Worm (Caenorhabditis elegans): ENCODE measurements around the gene men-1.

Gene men-1

ce11 chrII:14251400-14251940 is 17.6 kb upstream of the men-1 start (continued):
- TF ChIP-seq lin-35 (GFP tag; optimal IDR thresholded peaks at IDR 0.05) (peak; percentile 32 to 93 (median 87)), repo-1 (tag; optimal IDR thresholded peaks at IDR 0.05) (peak; percentile 97), nhr-90 (tag; optimal IDR thresholded peaks at IDR 0.05) (peak; percentile 90), nhr-179 (tag; optimal IDR thresholded peaks at IDR 0.05) (peak; percentile 71), F22D6.2 (tag; optimal IDR thresholded peaks at IDR 0.05) (peak; percentile 89), lsy-27 (tag; optimal IDR thresholded peaks at IDR 0.05; ENCODE audit: borderline replicate concordance, insufficient read depth) (no peak), F23B12.7 (tag; optimal IDR thresholded peaks at IDR 0.05; ENCODE audit: insufficient read depth) (no peak), B0035.1 (tag; optimal IDR thresholded peaks at IDR 0.05) (peak; percentile 85), fkh-3 (tag; optimal IDR thresholded peaks at IDR 0.05) (peak; percentile 56), egl-18 (GFP tag; IDR thresholded peaks at IDR 0.05) (peak; percentile 70; the same call in 1 of the 2 replicates), mxl-1 (tag; optimal IDR thresholded peaks at IDR 0.05) (peak; percentile 71)

ce11 chrII:14250147-14250965 is 16.4 kb upstream of the men-1 start, which contains the start of gene hmg-1.1:
hmg-1.1 (plus strand) TSS chrII:14250695.
- TF ChIP-seq nhr-80 (tag; optimal IDR thresholded peaks at IDR 0.05): peak; percentile 93
- no peak for TF ChIP-seq snpc-4 (GFP tag; optimal IDR thresholded peaks at IDR 0.05)
- peak; percentile 17 to 70 (median 52) for TF ChIP-seq snpc-4 (tag; optimal IDR thresholded peaks at IDR 0.05)
- 0 out of 2 replicates have a peak, but pooled peaks have one; percentile 36 for TF ChIP-seq rcor-1 (GFP tag; IDR thresholded peaks at IDR 0.05)
- peak; percentile 56; the same call in 1 of the 2 replicates for TF ChIP-seq egl-44 (GFP tag; IDR thresholded peaks at IDR 0.05)
- no peak for TF ChIP-seq mes-4 (tag; optimal IDR thresholded peaks at IDR 0.05)
- no peak for TF ChIP-seq ama-1 (optimal IDR thresholded peaks at IDR 0.05)
- no peak for TF ChIP-seq ama-1 (GFP tag; optimal IDR thresholded peaks at IDR 0.05)
- TF ChIP-seq lin-35 (GFP tag; optimal IDR thresholded peaks at IDR 0.05): peak in 1 of 3 experiments; percentile 75
- no peak for TF ChIP-seq B0261.1 (tag; optimal IDR thresholded peaks at IDR 0.05)
- 0 out of 2 replicates have a peak, but pooled peaks have one; percentile 38 for TF ChIP-seq let-526 (GFP tag; IDR thresholded peaks at IDR 0.05)
- TF ChIP-seq atf-7 (tag; optimal IDR thresholded peaks at IDR 0.05): peak; percentile 63
- peak; percentile 67 for TF ChIP-seq madf-10 (tag; optimal IDR thresholded peaks at IDR 0.05)
- 0 out of 2 replicates have a peak, but pooled peaks have one; percentile 52 for TF ChIP-seq madf-3 (GFP tag; IDR thresholded peaks at IDR 0.05)
- TF ChIP-seq repo-1 (tag; optimal IDR thresholded peaks at IDR 0.05): peak; percentile 17
- peak; percentile 8 for TF ChIP-seq lsl-1 (GFP tag; optimal IDR thresholded peaks at IDR 0.05)
- TF ChIP-seq him-1 (tag; optimal IDR thresholded peaks at IDR 0.05): no peak
- peak; percentile 87 for TF ChIP-seq zfh-2 (GFP tag; conservative IDR thresholded peaks at IDR 0.05)
- TF ChIP-seq dox-1 (GFP tag; IDR thresholded peaks at IDR 0.05): peak; percentile 88
- 0 out of 2 replicates have a peak, but pooled peaks have one; percentile 42 for TF ChIP-seq aptf-2 (GFP tag; conservative IDR thresholded peaks at IDR 0.05)
- TF ChIP-seq mel-28 (tag; optimal IDR thresholded peaks at IDR 0.05; ENCODE audit: borderline replicate concordance): no peak
- TF ChIP-seq hsf-1 (GFP tag; IDR thresholded peaks at IDR 0.05): 0 out of 2 replicates have a peak, but pooled peaks have one; percentile 7
- peak; percentile 65 for TF ChIP-seq lin-40 (tag; optimal IDR thresholded peaks at IDR 0.05)
- TF ChIP-seq ceh-40 (GFP tag; IDR thresholded peaks at IDR 0.05): 0 out of 2 replicates have a peak, but pooled peaks have one; percentile 49
- TF ChIP-seq gei-17 (GFP tag; optimal IDR thresholded peaks at IDR 0.05): peak; percentile 49
- TF ChIP-seq madf-6 (GFP tag; IDR thresholded peaks at IDR 0.05): no peak
- TF ChIP-seq ZK185.1 (tag; optimal IDR thresholded peaks at IDR 0.05; ENCODE audit: poor library complexity, severe bottlenecking): peak; percentile 41
- TF ChIP-seq zim-3 (tag; optimal IDR thresholded peaks at IDR 0.05): peak; percentile 29
- TF ChIP-seq lir-1 (GFP tag; conservative IDR thresholded peaks at IDR 0.05): no peak; the same call in 1 of the 2 replicates
- no peak for TF ChIP-seq F23B12.7 (tag; optimal IDR thresholded peaks at IDR 0.05; ENCODE audit: insufficient read depth)
- peak; percentile 75 for TF ChIP-seq ets-4 (GFP tag; optimal IDR thresholded peaks at IDR 0.05)
- TF ChIP-seq C17E4.6 (GFP tag; IDR thresholded peaks at IDR 0.05): peak; percentile 13; the same call in 1 of the 2 replicates
- no peak for TF ChIP-seq cebp-1 (GFP tag; IDR thresholded peaks at IDR 0.05)
- peak; percentile 82 for TF ChIP-seq cebp-1 (tag; optimal IDR thresholded peaks at IDR 0.05)
- peak; percentile 35 for TF ChIP-seq akir-1 (GFP tag; optimal IDR thresholded peaks at IDR 0.05)
- peak; percentile 56; the same call in 1 of the 2 replicates for TF ChIP-seq lin-26 (GFP tag; IDR thresholded peaks at IDR 0.05)

All from whole organism, young adult.